Fruit fly (Drosophila melanogaster) whole organism, larva: ENCODE results near the gene Pxd.
A peak's percentile ranks its signal among the peaks of the same experiment; 100 is the strongest.

Experiments used
- noc ChIP-seq: fragments of 200-800 bp; sonication (Bioruptor generic); optimal IDR thresholded peaks from 3 replicates; lab custom pipeline; 2019; ENCODE audit warnings: missing biosample characterization, mild to moderate bottlenecking, missing genetic modification characterization, moderate library complexity

Pxd gene

dm6 chr3R:17031502-17031901 is 17.1 kb downstream of the Pxd start, which contains the start of gene CG31268:
CG31268 (plus strand) TSS chr3R:17031802.
- TF ChIP-seq noc (tag; lab: Kevin White, UChicago), result no peak

- no peak for TF ChIP-seq noc (tag; lab: Kevin White, UChicago)
These were observed 21.6 kb downstream of the Pxd start, which contains the start of gene CG4009 for dm6 chr3R:17035945-17036344. CG4009 (minus strand) TSS chr3R:17036045.

DNA sequence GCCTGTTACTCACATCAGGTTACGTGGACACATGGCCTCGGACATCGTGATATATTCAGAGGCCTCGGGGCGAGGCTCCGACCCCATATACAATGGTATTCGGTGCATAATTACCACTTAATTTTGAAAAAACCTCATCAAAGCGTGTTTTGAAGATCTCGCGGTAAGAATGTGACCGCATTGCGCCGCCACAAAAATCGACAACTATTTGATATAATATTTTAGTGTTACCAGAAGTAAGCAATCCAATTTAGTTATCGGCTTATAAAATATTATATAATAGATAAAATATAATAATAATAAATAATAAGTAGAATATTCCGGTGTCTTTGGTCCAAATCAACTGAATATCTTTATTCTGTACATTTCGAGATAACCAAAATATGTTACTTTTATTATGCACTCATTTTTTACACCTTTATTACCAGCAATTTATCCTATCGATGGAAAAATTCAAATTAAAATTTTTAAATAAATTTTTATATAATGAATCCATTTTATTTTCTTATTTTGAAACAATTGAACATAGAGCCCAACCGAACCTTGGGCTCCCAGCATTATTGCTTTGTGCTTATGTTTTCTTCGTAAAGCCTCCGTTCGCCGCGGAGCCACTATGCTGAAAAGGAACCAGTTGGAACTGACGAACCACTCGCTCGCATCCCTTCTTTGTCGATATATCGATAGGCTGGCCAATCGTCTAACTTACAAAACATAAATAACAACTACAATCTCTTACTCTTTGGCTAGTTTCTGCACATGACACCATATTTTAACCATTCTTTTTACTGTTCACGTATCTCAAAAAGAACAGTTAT is 25.8 kb downstream of the Pxd start, which contains the start of the genes CG18213 and Trm7-32:
Gene CG18213, minus strand, starts transcription at position 211 of the 815 bp plus-strand sequence.
Gene Trm7-32, plus strand, starts transcription at position 690 of the 815 bp plus-strand sequence.
- no peak for TF ChIP-seq noc (tag; lab: Kevin White, UChicago)

DNA sequence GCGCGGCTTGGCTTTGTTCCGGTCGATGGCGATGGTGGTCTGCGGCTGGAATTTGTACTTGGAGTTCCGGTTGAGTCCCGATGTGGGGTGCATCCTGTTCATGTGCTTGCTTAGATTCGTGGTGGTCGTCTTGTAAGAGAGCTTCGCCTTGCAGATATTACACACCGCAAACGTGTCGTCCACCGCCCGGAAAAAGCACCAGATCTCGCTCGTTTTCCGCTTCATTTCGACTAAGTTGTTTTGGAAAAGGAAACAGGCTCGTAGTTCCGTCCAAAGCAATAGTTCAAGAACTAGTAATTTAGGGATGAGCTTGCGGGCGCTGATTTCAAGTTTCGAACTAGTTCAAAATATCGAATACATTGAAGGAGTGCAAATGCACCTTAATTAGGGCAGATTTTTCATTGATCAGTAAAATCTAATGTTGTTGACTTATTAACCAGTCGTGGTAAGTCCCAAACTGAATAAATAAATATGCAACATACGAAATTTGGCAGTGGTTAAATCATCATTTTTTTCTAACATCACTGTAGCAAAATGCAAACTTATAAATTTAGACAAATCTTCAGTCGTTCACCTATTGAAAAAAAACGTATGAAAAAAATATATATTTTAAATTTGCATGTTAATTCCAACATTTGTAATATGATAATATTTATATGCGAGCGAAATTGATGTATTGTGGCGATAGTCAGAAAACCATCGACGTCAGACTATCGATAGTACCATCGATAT is 28.6 kb downstream of the Pxd start, which contains the start of the genes bdwf and Patr-1:
Gene bdwf, minus strand, starts transcription at position 299 of the 732 bp plus-strand sequence.
Gene Patr-1, plus strand, starts transcription at position 727 of the 732 bp plus-strand sequence.
- TF ChIP-seq noc (tag; lab: Kevin White, UChicago), result no peak

- TF ChIP-seq noc (tag; lab: Kevin White, UChicago), result no peak
These were observed 29.2 kb downstream of the Pxd start for dm6 chr3R:17043570-17043923.

dm6 chr3R:17048867-17049266 is 34.5 kb downstream of the Pxd start:
- no peak for TF ChIP-seq noc (tag; lab: Kevin White, UChicago)

DNA sequence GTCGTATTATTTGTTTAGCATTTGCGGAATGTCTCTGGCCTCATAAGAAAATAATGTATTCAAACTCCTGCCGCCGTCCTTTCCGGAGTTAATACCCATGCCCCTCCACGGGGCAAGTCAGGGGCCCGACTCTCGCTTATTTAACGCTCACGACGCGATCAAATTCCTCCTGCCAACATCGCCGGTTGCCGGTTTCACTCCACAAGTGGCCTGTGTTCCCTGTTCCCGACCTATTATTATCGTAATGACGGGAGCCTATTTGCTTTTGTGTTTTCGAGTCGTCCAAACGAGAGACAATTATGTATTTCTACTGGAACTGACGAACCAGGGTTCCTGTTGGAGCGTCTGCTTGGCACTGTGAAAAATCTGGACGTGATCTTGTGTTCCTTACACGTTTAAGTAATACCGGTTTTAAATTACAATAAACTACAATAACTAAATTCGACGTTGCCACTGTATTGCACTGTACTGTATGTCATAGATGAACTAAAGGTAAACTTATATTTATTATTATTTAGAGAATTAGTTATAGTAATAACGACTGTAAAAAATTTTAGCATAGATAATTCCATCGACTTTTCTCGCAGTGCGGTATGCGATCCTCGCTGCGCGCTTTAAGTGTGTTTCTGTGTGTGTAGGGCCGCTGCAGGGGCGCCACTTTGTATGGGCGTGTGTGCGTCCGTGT is 38.2 kb downstream of the Pxd start:
- no peak for TF ChIP-seq noc (tag; lab: Kevin White, UChicago)

- TF ChIP-seq noc (tag; lab: Kevin White, UChicago), result peak; percentile 7
These were observed 39.2 kb downstream of the Pxd start, which contains the start of gene Dad for dm6 chr3R:17053415-17054177. Dad (plus strand) TSS chr3R:17054007.

DNA sequence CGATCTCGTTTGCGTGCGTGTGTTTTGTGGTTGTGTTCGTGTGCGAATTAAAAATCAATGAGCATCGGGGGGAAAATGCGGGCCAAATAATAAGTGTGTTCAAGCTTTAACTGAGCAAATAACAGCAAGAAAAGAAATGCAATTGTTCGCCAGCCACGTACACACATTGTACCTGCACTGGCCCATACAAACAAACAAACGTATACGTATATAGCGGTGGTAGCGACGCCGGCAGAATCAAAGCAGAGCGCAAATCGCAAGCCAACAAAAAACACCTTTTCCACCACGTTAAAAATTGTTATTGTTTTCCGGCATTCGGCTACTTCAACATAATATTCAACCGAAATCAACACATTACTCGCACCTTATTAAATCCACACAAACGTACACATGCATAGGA is 40.2 kb downstream of the Pxd start:
- TF ChIP-seq noc (tag; lab: Kevin White, UChicago), result no peak

- peak; percentile 88 for TF ChIP-seq noc (tag; lab: Kevin White, UChicago)
These were observed 42.0 kb downstream of the Pxd start for dm6 chr3R:17056183-17056904.

DNA sequence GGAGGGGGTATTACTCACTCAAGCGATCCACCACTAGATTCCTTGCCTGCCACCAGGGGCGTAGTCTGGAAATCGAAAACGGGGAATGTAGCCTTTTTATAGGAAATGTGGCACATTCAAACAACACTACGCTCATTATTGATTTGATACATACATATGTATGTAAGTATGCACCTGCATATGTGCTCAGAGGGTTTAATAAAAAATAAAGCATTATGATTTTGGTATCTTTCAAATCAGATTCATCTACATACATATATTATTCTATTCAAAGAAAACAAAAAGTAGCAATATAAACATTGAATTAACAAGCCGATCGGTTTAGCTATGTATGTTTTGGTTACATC is 42.5 kb downstream of the Pxd start:
- no peak for TF ChIP-seq noc (tag; lab: Kevin White, UChicago)

dm6 chr3R:17059100-17059810 is 44.9 kb downstream of the Pxd start:
- TF ChIP-seq noc (tag; lab: Kevin White, UChicago), result no peak

dm6 chr3R:17059811-17060169 is 45.4 kb downstream of the Pxd start:
- TF ChIP-seq noc (tag; lab: Kevin White, UChicago), result no peak

- peak; percentile 71 for TF ChIP-seq noc (tag; lab: Kevin White, UChicago)
These were observed 45.9 kb downstream of the Pxd start for dm6 chr3R:17060244-17060664.
